Worm (Caenorhabditis elegans): Measurements from ENCODE around the gene B0285.6.

DNA sequence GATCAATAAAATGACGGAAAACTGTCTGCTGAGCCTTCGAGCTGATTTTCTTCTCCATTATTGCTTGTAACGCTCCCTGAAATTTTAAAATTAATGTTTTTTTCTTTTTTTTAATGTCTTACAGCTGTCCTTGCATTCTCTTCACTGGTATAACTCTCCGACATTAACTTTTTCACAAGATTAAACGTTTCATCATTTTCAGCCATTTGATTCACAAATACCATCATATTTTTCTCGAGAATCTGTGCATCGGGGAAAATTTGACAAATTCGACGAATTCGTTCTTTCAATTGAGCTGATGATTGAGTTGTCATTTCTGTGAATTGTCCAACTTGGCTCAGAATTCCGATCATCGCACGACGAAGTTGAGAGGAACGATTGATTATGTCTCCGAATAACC is 40.6 kb upstream of the B0285.6 start:
- TF ChIP-seq lin-40 (tag; optimal IDR thresholded peaks at IDR 0.05) (no peak), F22D6.2 (tag; optimal IDR thresholded peaks at IDR 0.05) (no peak), pha-4 (tag; optimal IDR thresholded peaks at IDR 0.05) (no peak), lin-35 (GFP tag; optimal IDR thresholded peaks at IDR 0.05) (no peak)
